Fruit fly (Drosophila melanogaster) whole organism, embryonic: ENCODE data around the gene CG17207.

Experiments used
- Bgb ChIP-seq: fragments of 200-800 bp; sonication (Bioruptor generic); IDR thresholded peaks from 2 replicates; pipeline ENCODE4 v1.3.6; 2022; ENCODE audit warnings: missing biosample characterization, missing genetic modification characterization; ENCODE audit not compliant: partially characterized antibody
- CG10431 ChIP-seq: fragments of 200-800 bp; sonication (Bioruptor generic); optimal IDR thresholded peaks from 3 replicates; lab custom pipeline; 2018; ENCODE audit warnings: missing biosample characterization, mild to moderate bottlenecking, missing genetic modification characterization
- CG12236 ChIP-seq: fragments of 200-800 bp; sonication (Bioruptor generic); optimal IDR thresholded peaks from 2 replicates; lab custom pipeline; 2016; ENCODE audit warnings: missing biosample characterization, missing genetic modification characterization
- CG12659 ChIP-seq: fragments of 200-800 bp; sonication (Bioruptor generic); optimal IDR thresholded peaks from 3 replicates; lab custom pipeline; 2017; ENCODE audit warnings: mild to moderate bottlenecking, missing biosample characterization, missing genetic modification reagents, missing genetic modification characterization
- CG13624 ChIP-seq: fragments of 200-800 bp; sonication (Bioruptor generic); optimal IDR thresholded peaks from 2 replicates; lab custom pipeline; 2016; ENCODE audit warnings: missing biosample characterization, missing genetic modification characterization
- CG14014 ChIP-seq: fragments of 200-800 bp; sonication (Bioruptor generic); IDR thresholded peaks from 2 replicates; pipeline ENCODE4 v1.3.6; 2022; ENCODE audit warnings: missing biosample characterization, missing genetic modification characterization
- CG15601 ChIP-seq: fragments of 200-800 bp; sonication (Bioruptor generic); optimal IDR thresholded peaks from 3 replicates; lab custom pipeline; 2019; ENCODE audit warnings: missing biosample characterization, mild to moderate bottlenecking, missing genetic modification characterization, moderate library complexity
- CG17361 ChIP-seq: fragments of 200-800 bp; sonication (Bioruptor generic); IDR thresholded peaks from 3 replicates; pipeline ENCODE4 v1.3.6; 2022; ENCODE audit warnings: missing biosample characterization, missing genetic modification characterization
- CG18011 ChIP-seq: fragments of 200-800 bp; sonication (Bioruptor generic); optimal IDR thresholded peaks from 2 replicates; lab custom pipeline; 2017; ENCODE audit warnings: missing biosample characterization, missing genetic modification characterization, mild to moderate bottlenecking, moderate library complexity, missing genotype
- CG18619 ChIP-seq: fragments of 200-800 bp; sonication (Bioruptor generic); optimal IDR thresholded peaks from 3 replicates; lab custom pipeline; 2017; ENCODE audit warnings: missing biosample characterization, mild to moderate bottlenecking, missing genetic modification characterization
- CG2129 ChIP-seq: fragments of 200-800 bp; sonication (Bioruptor generic); IDR thresholded peaks from 2 replicates; pipeline ENCODE4 v1.3.6; 2022; ENCODE audit warnings: missing biosample characterization, missing genetic modification characterization; ENCODE audit not compliant: partially characterized antibody
- CG30020 ChIP-seq: fragments of 200-800 bp; optimal IDR thresholded peaks from 2 replicates; lab custom pipeline; 2019; ENCODE audit warnings: missing biosample characterization, mild to moderate bottlenecking, missing genetic modification characterization, moderate library complexity
- CG3065 ChIP-seq: fragments of 200-800 bp; sonication (Bioruptor generic); optimal IDR thresholded peaks from 2 replicates; lab custom pipeline; 2016; ENCODE audit warnings: missing biosample characterization, missing genetic modification characterization
- CG31365 ChIP-seq: fragments of 200-800 bp; sonication (Bioruptor generic); optimal IDR thresholded peaks from 2 replicates; lab custom pipeline; 2018; ENCODE audit warnings: missing biosample characterization, mild to moderate bottlenecking, missing genetic modification characterization
- CG32772 ChIP-seq: fragments of 200-800 bp; sonication (Bioruptor generic); IDR thresholded peaks from 2 replicates; pipeline ENCODE4 v1.3.6; 2022; ENCODE audit warnings: missing biosample characterization, missing genetic modification characterization
- CG5180 ChIP-seq: fragments of 200-800 bp; sonication (Bioruptor generic); optimal IDR thresholded peaks from 3 replicates; lab custom pipeline; 2017; ENCODE audit warnings: missing biosample characterization, missing genetic modification characterization, mild to moderate bottlenecking, moderate library complexity, missing genetic modification reagents
- CG6683 ChIP-seq: fragments of 200-800 bp; sonication (Bioruptor generic); optimal IDR thresholded peaks from 2 replicates; lab custom pipeline; 2017; ENCODE audit warnings: missing biosample characterization, mild to moderate bottlenecking, missing genetic modification characterization, missing genetic modification reagents
- CG8359 ChIP-seq: fragments of 200-800 bp; sonication (Bioruptor generic); optimal IDR thresholded peaks from 2 replicates; lab custom pipeline; 2017; ENCODE audit warnings: missing biosample characterization, mild to moderate bottlenecking, missing genetic modification characterization, borderline replicate concordance
- CG8478 ChIP-seq: fragments of >200 bp; optimal IDR thresholded peaks from 2 replicates; lab custom pipeline; 2018
- CG8944 ChIP-seq: fragments of 200-800 bp; sonication (Bioruptor generic); optimal IDR thresholded peaks from 3 replicates; lab custom pipeline; 2016; ENCODE audit warnings: missing biosample characterization, missing genetic modification characterization
- CG9215 ChIP-seq: fragments of 200-800 bp; sonication (Bioruptor generic); IDR thresholded peaks from 2 replicates; pipeline ENCODE4 v1.3.6; 2022; ENCODE audit warnings: missing biosample characterization, missing genetic modification characterization
- D19B ChIP-seq: fragments of 200-800 bp; sonication (Bioruptor generic); optimal IDR thresholded peaks from 2 replicates; lab custom pipeline; 2017; ENCODE audit warnings: missing biosample characterization, mild to moderate bottlenecking, missing genetic modification characterization
- Dp ChIP-seq: fragments of 200-800 bp; sonication (Bioruptor generic); optimal IDR thresholded peaks from 2 replicates; lab custom pipeline; 2018; ENCODE audit warnings: missing biosample characterization, mild to moderate bottlenecking, missing genetic modification characterization, moderate library complexity
- E2f2 ChIP-seq: fragments of 200-800 bp; sonication (Bioruptor generic); IDR thresholded peaks from 2 replicates; pipeline ENCODE4 v1.3.6; 2022; ENCODE audit warnings: missing biosample characterization, missing genetic modification characterization
- Ets97D ChIP-seq: fragments of 200-800 bp; sonication (Bioruptor generic); optimal IDR thresholded peaks from 3 replicates; lab custom pipeline; 2016; ENCODE audit warnings: missing biosample characterization, missing genetic modification characterization
- Fer3 ChIP-seq: fragments of 200-800 bp; sonication (Bioruptor generic); optimal IDR thresholded peaks from 2 replicates; lab custom pipeline; 2018; ENCODE audit warnings: missing biosample characterization, mild to moderate bottlenecking, missing genetic modification characterization, moderate library complexity
- HLH54F ChIP-seq: fragments of 200-800 bp; sonication (Bioruptor generic); optimal IDR thresholded peaks from 3 replicates; lab custom pipeline; 2016; ENCODE audit warnings: missing biosample characterization, missing genetic modification characterization
- HmgZ ChIP-seq: fragments of 200-800 bp; sonication (Bioruptor generic); optimal IDR thresholded peaks from 2 replicates; lab custom pipeline; 2018; ENCODE audit warnings: missing biosample characterization, mild to moderate bottlenecking, missing genetic modification characterization
- Lhr ChIP-seq: fragments of 200-800 bp; sonication (Bioruptor generic); optimal IDR thresholded peaks from 3 replicates; lab custom pipeline; 2017; ENCODE audit warnings: mild to moderate bottlenecking, missing biosample characterization, missing genetic modification reagents, missing genetic modification characterization
- Mes4 ChIP-seq: fragments of 200-800 bp; sonication (Bioruptor generic); optimal IDR thresholded peaks from 2 replicates; lab custom pipeline; 2016; ENCODE audit warnings: missing biosample characterization, missing genetic modification characterization
- Pdp1 ChIP-seq, 2 experiments: fragments of 200-800 bp; sonication (Bioruptor generic); optimal IDR thresholded peaks; 3 replicates each; lab custom pipeline; 2016; ENCODE audit warnings: missing biosample characterization in 2 of 2, missing genetic modification characterization in 2 of 2, mild to moderate bottlenecking in 1 of 2, moderate library complexity in 1 of 2
- Ptx1 ChIP-seq: fragments of 200-800 bp; sonication (Bioruptor generic); IDR thresholded peaks from 2 replicates; pipeline ENCODE4 v1.3.6; 2022; ENCODE audit warnings: missing biosample characterization, missing genetic modification characterization
- Taf1 ChIP-seq: fragments of 200-800 bp; sonication (Bioruptor generic); IDR thresholded peaks from 2 replicates; pipeline ENCODE4 v1.3.6; 2022; ENCODE audit warnings: missing biosample characterization, missing genetic modification characterization
- ase ChIP-seq: fragments of 200-800 bp; sonication (Bioruptor generic); IDR thresholded peaks from 3 replicates; pipeline ENCODE4 v1.3.6; 2022; ENCODE audit warnings: missing biosample characterization, missing genetic modification characterization
- bigmax ChIP-seq: fragments of 200-800 bp; sonication (Bioruptor generic); optimal IDR thresholded peaks from 2 replicates; lab custom pipeline; 2018; ENCODE audit warnings: missing biosample characterization, mild to moderate bottlenecking, missing genetic modification characterization
- dan ChIP-seq: fragments of 200-800 bp; sonication (Bioruptor generic); IDR thresholded peaks from 2 replicates; pipeline ENCODE4 v1.3.6; 2022; ENCODE audit warnings: missing biosample characterization, missing genetic modification characterization
- en ChIP-seq: fragments of 200-800 bp; sonication (Bioruptor generic); optimal IDR thresholded peaks from 2 replicates; lab custom pipeline; 2016; ENCODE audit warnings: missing biosample characterization, missing genetic modification characterization
- gfzf ChIP-seq: fragments of 200-800 bp; sonication (Bioruptor generic); optimal IDR thresholded peaks from 2 replicates; lab custom pipeline; 2016; ENCODE audit warnings: missing biosample characterization, mild to moderate bottlenecking, missing genetic modification characterization, moderate library complexity
- gsb ChIP-seq: fragments of 200-800 bp; sonication (Bioruptor generic); IDR thresholded peaks from 2 replicates; pipeline ENCODE4 v1.3.6; 2022; ENCODE audit warnings: missing biosample characterization, missing genetic modification characterization
- h ChIP-seq: fragments of >200 bp; optimal IDR thresholded peaks from 2 replicates; lab custom pipeline; 2017
- lilli ChIP-seq: fragments of 200-800 bp; sonication (Bioruptor generic); optimal IDR thresholded peaks from 3 replicates; lab custom pipeline; 2016; ENCODE audit warnings: missing biosample characterization, missing genetic modification characterization
- maf-S ChIP-seq: fragments of 200-800 bp; sonication (Bioruptor generic); optimal IDR thresholded peaks from 2 replicates; lab custom pipeline; 2016; ENCODE audit warnings: missing biosample characterization, missing genetic modification characterization
- nerfin-2 ChIP-seq: fragments of 200-800 bp; sonication (Bioruptor generic); IDR thresholded peaks from 2 replicates; pipeline ENCODE4 v1.3.6; 2022; ENCODE audit warnings: missing biosample characterization, missing genetic modification characterization; ENCODE audit not compliant: partially characterized antibody
- otp ChIP-seq: fragments of 200-800 bp; sonication (Bioruptor generic); IDR thresholded peaks from 3 replicates; pipeline ENCODE4, ENCODE4 v1.3.6; 2022; ENCODE audit warnings: missing biosample characterization, missing genetic modification characterization
- schlank ChIP-seq: fragments of 200-800 bp; sonication (Bioruptor generic); optimal IDR thresholded peaks from 2 replicates; lab custom pipeline; 2018; ENCODE audit warnings: missing biosample characterization, mild to moderate bottlenecking, missing genetic modification characterization
- sima ChIP-seq: fragments of 200-800 bp; sonication (Bioruptor generic); optimal IDR thresholded peaks from 2 replicates; lab custom pipeline; 2016; ENCODE audit warnings: missing biosample characterization, missing genetic modification characterization
- sisA ChIP-seq: fragments of 200-800 bp; sonication (Bioruptor generic); IDR thresholded peaks from 2 replicates; pipeline ENCODE4 v1.3.6; 2022; ENCODE audit warnings: missing biosample characterization, missing genetic modification characterization
- tgo ChIP-seq: fragments of 200-800 bp; sonication (Bioruptor generic); IDR thresholded peaks from 3 replicates; pipeline ENCODE4 v1.3.6; 2022; ENCODE audit warnings: missing biosample characterization, missing genetic modification characterization
- trh ChIP-seq: fragments of 200-800 bp; sonication (Bioruptor generic); optimal IDR thresholded peaks from 2 replicates; lab custom pipeline; 2016; ENCODE audit warnings: missing biosample characterization, missing genetic modification characterization
- unc-4 ChIP-seq: fragments of 200-800 bp; sonication (Bioruptor generic); IDR thresholded peaks from 2 replicates; pipeline ENCODE4 v1.3.6; 2022; ENCODE audit warnings: missing biosample characterization, missing genetic modification characterization; ENCODE audit not compliant: partially characterized antibody

The CG17207 gene

DNA sequence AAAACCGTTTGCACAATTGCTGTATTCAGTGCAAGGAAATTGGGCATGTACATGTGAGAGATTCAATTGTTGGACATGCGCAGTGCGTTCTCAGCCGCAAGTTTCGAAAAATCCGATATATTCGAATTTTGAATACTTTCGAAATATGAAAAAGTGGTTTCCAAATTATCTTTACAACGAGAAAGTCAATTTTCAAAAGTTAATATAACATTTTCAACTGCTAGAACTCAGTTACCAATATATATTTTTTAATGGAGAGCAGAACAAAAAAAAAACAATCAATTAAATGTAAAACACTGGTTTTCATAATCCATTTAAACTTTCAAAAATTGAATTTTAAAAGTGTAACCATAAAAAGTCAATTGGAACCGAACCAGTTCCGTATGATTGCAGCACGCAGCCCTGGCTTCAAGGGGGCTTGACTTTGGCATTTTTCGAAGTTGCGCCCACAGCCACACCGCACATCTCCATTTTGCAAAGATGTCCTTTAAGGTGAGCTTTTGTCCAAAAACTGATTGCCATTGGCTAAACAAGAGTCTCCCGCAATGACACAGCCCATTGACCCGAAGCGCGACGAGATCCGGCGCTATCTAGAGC, 16.5 kb downstream of the CG17207 start, which contains the start of the genes Scgbeta and CG17202 (continued):
- TF ChIP-seq gfzf (GFP tag; lab: Kevin White, UChicago) (peak; percentile 92), ase (GFP tag; lab: Robert Waterston, UW) (0 out of 3 replicates have a peak, but pooled peaks have one; percentile 5), CG3065 (GFP tag; lab: Kevin White, UChicago) (no peak), unc-4 (GFP tag; lab: Robert Waterston, UW) (no peak), Dp (peak; percentile 66), tgo (GFP tag; lab: Robert Waterston, UW) (no peak), nerfin-2 (GFP tag; lab: Robert Waterston, UW) (no peak), E2f2 (GFP tag; lab: Robert Waterston, UW) (peak; percentile 72), HmgZ (tag; lab: Kevin White, UChicago) (peak; percentile 62), CG2129 (no peak), Ptx1 (GFP tag; lab: Robert Waterston, UW) (no peak), Bgb (peak; percentile 33; the same call in 1 of the 2 replicates), CG8359 (no peak), CG8944 (peak; percentile 25), Lhr (peak; percentile 76), CG31365 (no peak), CG5180 (GFP tag; lab: Kevin White, UChicago) (no peak), dan (GFP tag; lab: Robert Waterston, UW) (no peak), trh (GFP tag; lab: Kevin White, UChicago) (no peak), en (GFP tag; lab: Kevin White, UChicago) (no peak), h (lab: Kevin White, UChicago) (no peak), CG18619 (peak; percentile 20)

DNA sequence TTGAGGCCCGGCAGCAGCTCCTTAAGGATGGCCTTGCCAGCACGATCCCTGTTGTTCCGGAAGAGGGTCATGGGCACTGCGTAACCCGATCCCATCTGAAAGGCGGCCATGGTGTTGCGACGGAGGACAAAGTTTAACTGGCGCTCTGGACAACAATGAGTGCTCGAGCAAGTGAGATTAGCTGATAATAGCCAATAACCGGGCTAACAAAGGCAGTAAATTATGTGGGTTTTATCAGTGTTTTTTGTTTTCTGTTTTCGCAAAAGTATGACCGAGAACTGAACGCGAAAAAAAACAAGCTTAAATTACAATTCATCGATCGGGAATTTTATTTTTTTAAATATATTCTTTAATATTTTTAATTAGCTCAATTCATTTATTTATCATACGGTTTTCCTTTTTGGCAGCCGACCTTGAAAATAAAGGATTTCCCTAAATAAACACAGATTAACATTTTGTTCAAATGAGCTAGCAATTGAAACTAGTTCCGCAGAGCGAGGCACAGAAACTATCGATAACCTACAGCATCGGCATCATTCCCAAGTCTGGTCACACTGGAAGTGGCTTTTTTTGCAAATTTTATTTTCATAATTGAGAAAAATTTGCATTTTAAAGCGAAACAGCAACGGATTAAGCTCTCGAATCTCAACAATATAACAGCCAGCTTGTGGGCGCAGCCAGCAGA, 25.5 kb downstream of the CG17207 start, which contains the start of the genes Dip-C and pps:
Gene Dip-C, minus strand, starts transcription at position 486 of the 685 bp plus-strand sequence.
Gene pps, plus strand, starts transcription at position 555 of the 685 bp plus-strand sequence.
- peak; percentile 27 for TF ChIP-seq CG30020
- no peak for TF ChIP-seq sisA (GFP tag; lab: Robert Waterston, UW)
- TF ChIP-seq Taf1 (GFP tag; lab: Robert Waterston, UW) = no peak
- TF ChIP-seq CG13624 (GFP tag; lab: Kevin White, UChicago) = no peak
- TF ChIP-seq otp = no peak
- TF ChIP-seq CG10431 (GFP tag; lab: Kevin White, UChicago) = no peak
- TF ChIP-seq Fer3 (tag; lab: Kevin White, UChicago) = no peak
- no peak for TF ChIP-seq Ets97D (GFP tag; lab: Kevin White, UChicago)
- no peak for TF ChIP-seq schlank (tag; lab: Kevin White, UChicago)
- TF ChIP-seq CG14014 (GFP tag; lab: Robert Waterston, UW) = no peak
- no peak for TF ChIP-seq HLH54F (GFP tag; lab: Kevin White, UChicago)
- TF ChIP-seq gsb (GFP tag; lab: Robert Waterston, UW) = no peak
- no peak for TF ChIP-seq CG9215
- TF ChIP-seq CG8359 = no peak
- TF ChIP-seq lilli = no peak
- TF ChIP-seq CG15601 (tag; lab: Kevin White, UChicago) = no peak
- no peak for TF ChIP-seq CG17361
- TF ChIP-seq sima = no peak
- TF ChIP-seq Mes4 (GFP tag; lab: Kevin White, UChicago) = no peak
- TF ChIP-seq CG32772 = no peak
- TF ChIP-seq D19B = no peak
- no peak for TF ChIP-seq Pdp1 (GFP tag; optimal IDR thresholded peaks at IDR 0.05; lab: Kevin White, UChicago)
- TF ChIP-seq CG12659 (GFP tag; lab: Kevin White, UChicago) = peak; percentile 63
- no peak for TF ChIP-seq maf-S (GFP tag; lab: Kevin White, UChicago)
- TF ChIP-seq CG12236 (GFP tag; lab: Kevin White, UChicago) = no peak
- no peak for TF ChIP-seq CG6683 (GFP tag; lab: Kevin White, UChicago)
- TF ChIP-seq CG18011 = no peak
- no peak for TF ChIP-seq CG8478 (lab: Kevin White, UChicago)
- no peak for TF ChIP-seq bigmax (GFP tag; lab: Kevin White, UChicago)
